Worm (Caenorhabditis elegans): ENCODE measurements around the gene F13H10.1.

F13H10.1 gene

ce11 chrIV:10971636-10972199 is 32.7 kb upstream of the F13H10.1 start (continued):
- TF ChIP-seq ceh-90 (tag; optimal IDR thresholded peaks at IDR 0.05): no peak
- TF ChIP-seq elt-3 (tag; optimal IDR thresholded peaks at IDR 0.05): peak in 5 of 6 experiments; percentile 14 to 73 (median 43)
- TF ChIP-seq nhr-85 (tag): peak; percentile 98
- TF ChIP-seq C34B4.2 (tag; optimal IDR thresholded peaks at IDR 0.05): no peak
- peak in 1 of 2 experiments; percentile 68 for TF ChIP-seq mdl-1 (tag; optimal IDR thresholded peaks at IDR 0.05)
- peak; percentile 80 for TF ChIP-seq grh-1 (GFP tag; IDR thresholded peaks at IDR 0.05)
- TF ChIP-seq fkh-4 (tag; optimal IDR thresholded peaks at IDR 0.05; ENCODE audit: borderline replicate concordance): no peak
- TF ChIP-seq snpc-4 (tag; optimal IDR thresholded peaks at IDR 0.05): no peak
- TF ChIP-seq dpl-1 (GFP tag; optimal IDR thresholded peaks at IDR 0.05): peak in 1 of 3 experiments; percentile 35
- peak; percentile 34 for TF ChIP-seq nhr-47 (tag; optimal IDR thresholded peaks at IDR 0.05)
- TF ChIP-seq hpl-2 (GFP tag; optimal IDR thresholded peaks at IDR 0.05): no peak
- peak; percentile 12 to 53 for TF ChIP-seq lin-35 (GFP tag; optimal IDR thresholded peaks at IDR 0.05)
- TF ChIP-seq swsn-7 (tag; optimal IDR thresholded peaks at IDR 0.05): no peak
- TF ChIP-seq efl-3 (GFP tag; optimal IDR thresholded peaks at IDR 0.05): no peak
- no peak for TF ChIP-seq lir-3 (tag; optimal IDR thresholded peaks at IDR 0.05; ENCODE audit: poor library complexity)
- no peak for TF ChIP-seq ama-1 (optimal IDR thresholded peaks at IDR 0.05)
- peak; percentile 64 for TF ChIP-seq nhr-71 (tag; optimal IDR thresholded peaks at IDR 0.05)
- no peak for TF ChIP-seq nhr-84 (tag; optimal IDR thresholded peaks at IDR 0.05)
- no peak for TF ChIP-seq lin-15B (tag; optimal IDR thresholded peaks at IDR 0.05)
- no peak for TF ChIP-seq mef-2 (tag; optimal IDR thresholded peaks at IDR 0.05)
- TF ChIP-seq ceh-8 (GFP tag; optimal IDR thresholded peaks at IDR 0.05): no peak
- TF ChIP-seq unc-130 (tag; optimal IDR thresholded peaks at IDR 0.05): no peak
- TF ChIP-seq lin-39 (tag; optimal IDR thresholded peaks at IDR 0.05): no peak
- no peak for TF ChIP-seq pax-3 (tag; optimal IDR thresholded peaks at IDR 0.05)
- peak in 1 of 2 experiments; percentile 25 for TF ChIP-seq efl-1 (optimal IDR thresholded peaks at IDR 0.05)
- TF ChIP-seq efl-1 (GFP tag; optimal IDR thresholded peaks at IDR 0.05 in 1 of 2): peak in 1 of 2 experiments; percentile 87
- TF ChIP-seq nhr-77 (tag; optimal IDR thresholded peaks at IDR 0.05): no peak
- TF ChIP-seq lin-14 (GFP tag; optimal IDR thresholded peaks at IDR 0.05): peak; percentile 90
- TF ChIP-seq nhr-19 (GFP tag; conservative IDR thresholded peaks at IDR 0.05): peak; percentile 20
- TF ChIP-seq hlh-17 (GFP tag; optimal IDR thresholded peaks at IDR 0.05; ENCODE audit: borderline replicate concordance): no peak
- TF ChIP-seq nhr-20 (tag; optimal IDR thresholded peaks at IDR 0.05): peak; percentile 82

- peak; percentile 40 for TF ChIP-seq tbx-2 (tag; optimal IDR thresholded peaks at IDR 0.05)
- no peak for TF ChIP-seq ets-5 (GFP tag; IDR thresholded peaks at IDR 0.05)
- TF ChIP-seq rnt-1 (tag; optimal IDR thresholded peaks at IDR 0.05): peak; percentile 47
- no peak for TF ChIP-seq unc-30 (tag; optimal IDR thresholded peaks at IDR 0.05)
- TF ChIP-seq grh-1 (GFP tag; IDR thresholded peaks at IDR 0.05): peak; percentile 73
- TF ChIP-seq nhr-47 (tag; optimal IDR thresholded peaks at IDR 0.05): peak; percentile 48
- no peak for TF ChIP-seq C34B4.2 (tag; optimal IDR thresholded peaks at IDR 0.05)
- no peak for TF ChIP-seq pag-3 (tag; optimal IDR thresholded peaks at IDR 0.05; ENCODE audit: borderline replicate concordance, insufficient read depth)
- TF ChIP-seq hlh-17 (GFP tag; optimal IDR thresholded peaks at IDR 0.05; ENCODE audit: borderline replicate concordance): no peak
- TF ChIP-seq tlp-1 (tag; optimal IDR thresholded peaks at IDR 0.05): no peak
- no peak for TF ChIP-seq nhr-77 (tag; optimal IDR thresholded peaks at IDR 0.05)
- TF ChIP-seq mef-2 (tag; optimal IDR thresholded peaks at IDR 0.05): no peak
- TF ChIP-seq nhr-12 (tag; optimal IDR thresholded peaks at IDR 0.05): no peak
- TF ChIP-seq sptf-1 (tag; optimal IDR thresholded peaks at IDR 0.05): no peak
- no peak for TF ChIP-seq nhr-28 (tag; optimal IDR thresholded peaks at IDR 0.05)
- peak; percentile 37 to 39 for TF ChIP-seq lsy-2 (tag; optimal IDR thresholded peaks at IDR 0.05)
- TF ChIP-seq nhr-90 (tag; optimal IDR thresholded peaks at IDR 0.05; ENCODE audit: poor library complexity): peak; percentile 70
- TF ChIP-seq unc-62 (GFP tag; optimal IDR thresholded peaks at IDR 0.05): no peak
- no peak for TF ChIP-seq fkh-4 (tag; optimal IDR thresholded peaks at IDR 0.05; ENCODE audit: borderline replicate concordance)
- TF ChIP-seq fkh-8 (tag; optimal IDR thresholded peaks at IDR 0.05): no peak
- TF ChIP-seq fos-1 (tag; optimal IDR thresholded peaks at IDR 0.05): no peak
- peak; percentile 70 for TF ChIP-seq nhr-71 (tag; optimal IDR thresholded peaks at IDR 0.05)
- peak in 2 of 3 experiments; percentile 6 for TF ChIP-seq dpl-1 (GFP tag; optimal IDR thresholded peaks at IDR 0.05)
- peak; percentile 34 to 35 for TF ChIP-seq efl-1 (optimal IDR thresholded peaks at IDR 0.05)
- peak in 1 of 2 experiments; percentile 89 for TF ChIP-seq efl-1 (GFP tag; optimal IDR thresholded peaks at IDR 0.05 in 1 of 2)
- TF ChIP-seq ama-1 (optimal IDR thresholded peaks at IDR 0.05): no peak
- TF ChIP-seq xbp-1 (tag; optimal IDR thresholded peaks at IDR 0.05): peak; percentile 14
- no peak for TF ChIP-seq ceh-8 (GFP tag; optimal IDR thresholded peaks at IDR 0.05)
- TF ChIP-seq mdl-1 (tag; optimal IDR thresholded peaks at IDR 0.05): peak in 1 of 2 experiments; percentile 69
- TF ChIP-seq sup-37 (GFP tag; optimal IDR thresholded peaks at IDR 0.05): no peak
- no peak for TF ChIP-seq unc-130 (tag; optimal IDR thresholded peaks at IDR 0.05)
- no peak for TF ChIP-seq ceh-82 (tag; optimal IDR thresholded peaks at IDR 0.05)
- no peak for TF ChIP-seq ceh-88 (GFP tag; IDR thresholded peaks at IDR 0.05)
Measured at ce11 chrIV:10975968-10976367, 28.4 kb upstream of the F13H10.1 start.
